Fruit fly (Drosophila melanogaster): ENCODE results near the gene Ndc1.

Ndc1 gene

dm6 chr3R:23878318-23878799 is 45.8 kb upstream of the Ndc1 start:
- TF ChIP-seq bsh (GFP tag; optimal IDR thresholded peaks at IDR 0.05) (peak in 1 of 2 experiments; percentile 14), ab (GFP tag; optimal IDR thresholded peaks at IDR 0.05) (no peak)

- peak; percentile 65 for TF ChIP-seq CG15479 (GFP tag; optimal IDR thresholded peaks at IDR 0.05)
- TF ChIP-seq tll (GFP tag; optimal IDR thresholded peaks at IDR 0.05): peak in 1 of 2 experiments; percentile 49
- no peak for TF ChIP-seq dimm (GFP tag; IDR thresholded peaks at IDR 0.05)
Measured at dm6 chr3R:23880280-23880679, 43.9 kb upstream of the Ndc1 start.

DNA sequence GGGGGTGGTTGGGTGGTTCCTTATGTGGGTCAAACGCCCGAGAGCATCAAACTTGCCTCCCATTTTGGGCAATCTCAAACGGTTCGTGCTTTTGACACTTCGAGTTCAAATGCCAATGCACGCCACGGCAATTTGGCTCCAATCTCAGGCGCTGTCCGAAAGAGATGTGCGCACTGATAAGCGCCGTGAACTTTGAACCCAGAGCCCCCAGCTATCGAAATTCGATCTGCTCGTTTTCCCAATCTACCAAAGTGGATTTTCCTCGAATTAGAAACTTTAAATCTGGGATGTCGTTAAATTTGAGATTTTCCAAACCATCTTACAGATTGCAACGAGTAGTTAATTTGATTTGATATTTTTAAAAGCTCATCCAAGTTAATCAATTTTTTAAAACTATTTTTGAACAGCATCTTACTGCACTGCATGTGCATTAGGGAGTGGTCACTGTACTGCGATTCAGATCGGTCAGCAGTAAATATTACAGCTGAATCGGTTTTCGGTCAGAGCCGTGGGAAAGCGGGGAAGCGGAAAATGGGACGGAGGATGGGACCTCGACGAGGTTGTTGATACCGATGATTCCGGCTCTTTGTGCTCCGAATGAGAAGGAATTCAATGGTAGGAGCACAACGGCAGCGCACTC is 40.0 kb upstream of the Ndc1 start:
- TF ChIP-seq sens (GFP tag): peak; percentile 72
- no peak for TF ChIP-seq en (GFP tag; optimal IDR thresholded peaks at IDR 0.05)
- TF ChIP-seq grau (tag; optimal IDR thresholded peaks at IDR 0.05): peak; percentile 54
- peak; percentile 18 for TF ChIP-seq Med (GFP tag)
- TF ChIP-seq Xrp1 (GFP tag; IDR thresholded peaks at IDR 0.05): 0 out of 2 replicates have a peak, but pooled peaks have one; percentile 14
- no peak for TF ChIP-seq MTF-1 (GFP tag; optimal IDR thresholded peaks at IDR 0.05; ENCODE audit: borderline replicate concordance)
- no peak for TF ChIP-seq CG1832 (GFP tag; optimal IDR thresholded peaks at IDR 0.05)
- TF ChIP-seq ro (GFP tag; IDR thresholded peaks at IDR 0.05): no peak
- peak; percentile 8 for TF ChIP-seq CG30431 (GFP tag; optimal IDR thresholded peaks at IDR 0.05)
- peak in 1 of 2 experiments; percentile 95 for TF ChIP-seq Hr78 (GFP tag; optimal IDR thresholded peaks at IDR 0.05)
- TF ChIP-seq CG14860 (GFP tag; IDR thresholded peaks at IDR 0.05; ENCODE audit: partially characterized antibody): no peak
- TF ChIP-seq B-H1 (GFP tag; IDR thresholded peaks at IDR 0.05): no peak
- TF ChIP-seq grn (GFP tag; optimal IDR thresholded peaks at IDR 0.05): peak; percentile 9
- no peak for TF ChIP-seq pho (GFP tag; optimal IDR thresholded peaks at IDR 0.05)

- no peak for TF ChIP-seq Dfd (GFP tag; optimal IDR thresholded peaks at IDR 0.05)
- no peak for TF ChIP-seq Mrtf (GFP tag; IDR thresholded peaks at IDR 0.05)
- no peak for TF ChIP-seq crp (GFP tag; optimal IDR thresholded peaks at IDR 0.05)
- no peak for TF ChIP-seq pum (GFP tag; optimal IDR thresholded peaks at IDR 0.05)
- TF ChIP-seq CG7357 (GFP tag; IDR thresholded peaks at IDR 0.05): no peak
- no peak for TF ChIP-seq CG17829 (tag; optimal IDR thresholded peaks at IDR 0.05)
- no peak for TF ChIP-seq CG11398 (GFP tag; optimal IDR thresholded peaks at IDR 0.05)
- TF ChIP-seq grn (GFP tag; optimal IDR thresholded peaks at IDR 0.05): no peak
- TF ChIP-seq Vsx1 (GFP tag; optimal IDR thresholded peaks at IDR 0.05): no peak
- no peak for TF ChIP-seq al (GFP tag; IDR thresholded peaks at IDR 0.05)
- TF ChIP-seq Med (GFP tag): no peak
Measured at dm6 chr3R:23885182-23885581, 39.0 kb upstream of the Ndc1 start.

- TF ChIP-seq CG43689 (GFP tag; IDR thresholded peaks at IDR 0.05): no peak
- TF ChIP-seq CG14441 (GFP tag; IDR thresholded peaks at IDR 0.05): no peak
- TF ChIP-seq chinmo (GFP tag; IDR thresholded peaks at IDR 0.05; ENCODE audit: partially characterized antibody): 0 out of 4 replicates have a peak, but pooled peaks have one; percentile 30
- TF ChIP-seq CG7839 (tag; optimal IDR thresholded peaks at IDR 0.05): no peak
- TF ChIP-seq CG14860 (GFP tag; IDR thresholded peaks at IDR 0.05; ENCODE audit: partially characterized antibody): no peak
- no peak for TF ChIP-seq CG17359 (tag; optimal IDR thresholded peaks at IDR 0.05)
- TF ChIP-seq Med (GFP tag): peak; percentile 55
- TF ChIP-seq zfh2 (GFP tag; optimal IDR thresholded peaks at IDR 0.05): no peak
Measured at dm6 chr3R:23885660-23886059, 38.5 kb upstream of the Ndc1 start.
